Fruit fly (Drosophila melanogaster) whole organism, larva: ENCODE data around the gene CG5104.

Source experiments
- noc ChIP-seq: fragments of 200-800 bp; sonication (Bioruptor generic); optimal IDR thresholded peaks from 3 replicates; lab custom pipeline; 2019; ENCODE audit warnings: missing biosample characterization, mild to moderate bottlenecking, missing genetic modification characterization, moderate library complexity

CG5104 gene

dm6 chr3L:20520687-20521169, at the start of gene CG5104, which contains the start of gene mTerf3:
TSS of gene CG5104 (plus strand) at chr3L:20521009.
TSS of gene mTerf3 (minus strand) at chr3L:20520772.
- peak; percentile 21 for TF ChIP-seq noc (tag; lab: Kevin White, UChicago)

- peak; percentile 75 for TF ChIP-seq noc (tag; lab: Kevin White, UChicago)
These were observed 49.1 kb upstream of the CG5104 start for dm6 chr3L:20471499-20472313.

- TF ChIP-seq noc (tag; lab: Kevin White, UChicago): no peak
These were observed 48.2 kb upstream of the CG5104 start for dm6 chr3L:20472607-20473006.

dm6 chr3L:20473021-20473799, 47.6 kb upstream of the CG5104 start, which contains the start of the genes CG32428 and CG5969:
TSS of gene CG32428 (minus strand) at chr3L:20473723.
TSS of gene CG5969 (plus strand) at chr3L:20473783.
- peak; percentile 61 for TF ChIP-seq noc (tag; lab: Kevin White, UChicago)

dm6 chr3L:20474197-20474788, 46.5 kb upstream of the CG5104 start, which contains the start of gene isoQC:
TSS of gene isoQC (plus strand) at chr3L:20474466.
- TF ChIP-seq noc (tag; lab: Kevin White, UChicago): no peak

dm6 chr3L:20474789-20475208, 46.0 kb upstream of the CG5104 start:
- TF ChIP-seq noc (tag; lab: Kevin White, UChicago): peak; percentile 88

dm6 chr3L:20487649-20488048, 33.2 kb upstream of the CG5104 start:
- TF ChIP-seq noc (tag; lab: Kevin White, UChicago): no peak

- peak; percentile 18 for TF ChIP-seq noc (tag; lab: Kevin White, UChicago)
These were observed 29.2 kb upstream of the CG5104 start, which contains the start of gene ND-39 for dm6 chr3L:20491525-20492132. TSS of gene ND-39 (plus strand) at chr3L:20492082.

- peak; percentile 96 for TF ChIP-seq noc (tag; lab: Kevin White, UChicago)
These were observed 27.2 kb upstream of the CG5104 start for dm6 chr3L:20493417-20494261.

dm6 chr3L:20494262-20494601, 26.6 kb upstream of the CG5104 start:
- TF ChIP-seq noc (tag; lab: Kevin White, UChicago): no peak

dm6 chr3L:20494780-20495591, 25.8 kb upstream of the CG5104 start, which contains the start of gene ZnT77C:
TSS of gene ZnT77C (minus strand) at chr3L:20494921.
- TF ChIP-seq noc (tag; lab: Kevin White, UChicago): peak; percentile 72

dm6 chr3L:20497124-20497996, 23.4 kb upstream of the CG5104 start, which contains the start of gene CG32425:
TSS of gene CG32425 (plus strand) at chr3L:20497323.
- TF ChIP-seq noc (tag; lab: Kevin White, UChicago): no peak
